Fruit fly (Drosophila melanogaster): ENCODE data around the gene bigmax.

Gene bigmax

dm6 chr3R:27292159-27292880, 4.0 kb upstream of the bigmax start, which contains the start of gene CG3348 (continued):
- TF ChIP-seq NFAT (GFP tag; IDR thresholded peaks at IDR 0.05) = peak; percentile 69
- peak; percentile 90 for TF ChIP-seq CG10147 (GFP tag; optimal IDR thresholded peaks at IDR 0.05)
- no peak for TF ChIP-seq dan (GFP tag; IDR thresholded peaks at IDR 0.05)
- TF ChIP-seq Elba2 (GFP tag; optimal IDR thresholded peaks at IDR 0.05) = no peak
- peak; percentile 48; the same call in 1 of the 2 replicates for TF ChIP-seq CG8765 (GFP tag; IDR thresholded peaks at IDR 0.05)
- peak; percentile 37 for TF ChIP-seq CrebB (tag; optimal IDR thresholded peaks at IDR 0.05)
- TF ChIP-seq CG7556 (GFP tag; optimal IDR thresholded peaks at IDR 0.05) = peak; percentile 72
- no peak for TF ChIP-seq Lpt (GFP tag; optimal IDR thresholded peaks at IDR 0.05)
- TF ChIP-seq sim (GFP tag; IDR thresholded peaks at IDR 0.05) = no peak
- no peak for TF ChIP-seq CG32772 (GFP tag; IDR thresholded peaks at IDR 0.05)
- peak; percentile 62 for TF ChIP-seq toy (GFP tag; IDR thresholded peaks at IDR 0.05)
- no peak for TF ChIP-seq Doc3 (GFP tag; IDR thresholded peaks at IDR 0.05; ENCODE audit: partially characterized antibody)
- peak; percentile 84 for TF ChIP-seq Fer1 (GFP tag; optimal IDR thresholded peaks at IDR 0.05)
- TF ChIP-seq Meics (GFP tag; optimal IDR thresholded peaks at IDR 0.05) = peak; percentile 86
- peak; percentile 78 for TF ChIP-seq Taf1 (GFP tag; IDR thresholded peaks at IDR 0.05)
- TF ChIP-seq CG6654 (GFP tag; optimal IDR thresholded peaks at IDR 0.05) = peak; percentile 48
- no peak for TF ChIP-seq sc (optimal IDR thresholded peaks at IDR 0.05)
- TF ChIP-seq sc (GFP tag; optimal IDR thresholded peaks at IDR 0.05) = peak; percentile 26
- no peak for TF ChIP-seq tll (GFP tag; optimal IDR thresholded peaks at IDR 0.05)
- TF ChIP-seq nom (GFP tag; optimal IDR thresholded peaks at IDR 0.05) = no peak
- TF ChIP-seq CG31365 (tag; optimal IDR thresholded peaks at IDR 0.05) = no peak
- no peak for TF ChIP-seq Jarid2 (GFP tag; optimal IDR thresholded peaks at IDR 0.05)
- peak; percentile 61; the same call in 1 of the 2 replicates for TF ChIP-seq HLH3B (GFP tag; IDR thresholded peaks at IDR 0.05)
- peak; percentile 24; the same call in 1 of the 4 replicates for TF ChIP-seq Gug (GFP tag; IDR thresholded peaks at IDR 0.05)
- TF ChIP-seq CG13296 (GFP tag; optimal IDR thresholded peaks at IDR 0.05) = peak; percentile 79
- TF ChIP-seq CG10321 (GFP tag; IDR thresholded peaks at IDR 0.05) = no peak
- TF ChIP-seq Opbp (GFP tag; IDR thresholded peaks at IDR 0.05; ENCODE audit: partially characterized antibody) = no peak
- no peak; the same call in 1 of the 2 replicates for TF ChIP-seq CG43689 (GFP tag; IDR thresholded peaks at IDR 0.05)
- TF ChIP-seq pan (optimal IDR thresholded peaks at IDR 0.05) = no peak
- peak in 1 of 2 experiments; percentile 74 for TF ChIP-seq pan (GFP tag; optimal IDR thresholded peaks at IDR 0.05 in 1 of 2, IDR thresholded peaks at IDR 0.05 in 1 of 2)
- TF ChIP-seq Six4 (GFP tag; optimal IDR thresholded peaks at IDR 0.05) = peak; percentile 39
- TF ChIP-seq croc (GFP tag; conservative IDR thresholded peaks at IDR 0.05) = peak; percentile 39; the same call in 2 of the 3 replicates
- no peak for TF ChIP-seq Lim3 (GFP tag; IDR thresholded peaks at IDR 0.05)
- peak; percentile 73 for TF ChIP-seq scrt (GFP tag; optimal IDR thresholded peaks at IDR 0.05)
- TF ChIP-seq pb (GFP tag; optimal IDR thresholded peaks at IDR 0.05) = no peak
- no peak for TF ChIP-seq ken (GFP tag; IDR thresholded peaks at IDR 0.05)
- TF ChIP-seq CG6689 (GFP tag; IDR thresholded peaks at IDR 0.05) = peak; percentile 59
- peak; percentile 41 for TF ChIP-seq ewg (GFP tag; optimal IDR thresholded peaks at IDR 0.05)
- no peak for TF ChIP-seq CG2116 (GFP tag; optimal IDR thresholded peaks at IDR 0.05)
- peak; percentile 53 for TF ChIP-seq gro (GFP tag; optimal IDR thresholded peaks at IDR 0.05)
- peak; percentile 79 for TF ChIP-seq mam (GFP tag; optimal IDR thresholded peaks at IDR 0.05)
- peak; percentile 61; the same call in 1 of the 2 replicates for TF ChIP-seq MBD-R2 (GFP tag; IDR thresholded peaks at IDR 0.05)
- no peak for TF ChIP-seq CG4617 (GFP tag; optimal IDR thresholded peaks at IDR 0.05; ENCODE audit: borderline replicate concordance)
- TF ChIP-seq Rx (GFP tag; IDR thresholded peaks at IDR 0.05) = peak; percentile 24; the same call in 1 of the 2 replicates
- TF ChIP-seq Nf-YC (tag; optimal IDR thresholded peaks at IDR 0.05) = no peak
- peak; percentile 94 for TF ChIP-seq CG2120 (GFP tag; optimal IDR thresholded peaks at IDR 0.05)
- peak; percentile 52; the same call in 1 of the 2 replicates for TF ChIP-seq onecut (GFP tag; IDR thresholded peaks at IDR 0.05)
- TF ChIP-seq ac (GFP tag; optimal IDR thresholded peaks at IDR 0.05) = no peak
- TF ChIP-seq CG8290 (GFP tag; optimal IDR thresholded peaks at IDR 0.05) = no peak
- TF ChIP-seq CG8290 (tag; optimal IDR thresholded peaks at IDR 0.05) = no peak
- peak; percentile 14 for TF ChIP-seq kah (GFP tag; optimal IDR thresholded peaks at IDR 0.05)

Data from whole organism, embryonic.